Worm (Caenorhabditis elegans): ENCODE results near the gene VY10G11R.1.

Gene VY10G11R.1

ce11 chrIV:16502387-16502786 is 31.6 kb upstream of the VY10G11R.1 start:
- TF ChIP-seq snpc-1.2 (GFP tag; IDR thresholded peaks at IDR 0.05) (peak; percentile 82), lin-29 (GFP tag; IDR thresholded peaks at IDR 0.05) (no peak)

DNA sequence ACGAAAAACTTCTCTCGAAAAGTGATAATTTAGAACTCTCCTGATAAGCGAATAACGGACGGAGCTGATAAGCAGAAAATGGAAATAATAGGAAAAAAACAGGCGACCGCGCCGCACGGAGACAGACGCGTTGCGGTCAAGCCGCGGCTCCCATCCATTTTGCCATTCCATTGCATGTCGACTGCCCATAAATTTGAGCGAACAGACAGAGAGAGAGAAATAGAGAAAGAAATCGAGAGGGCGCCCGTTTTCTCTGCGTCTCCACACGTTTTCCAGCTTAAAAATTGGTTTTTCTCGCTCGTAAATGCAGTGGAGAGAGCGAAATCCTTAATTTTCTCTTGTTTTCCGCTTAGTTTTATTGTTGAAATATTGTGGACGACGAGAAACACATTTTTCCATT is 31.1 kb upstream of the VY10G11R.1 start:
- TF ChIP-seq lin-38 (GFP tag; IDR thresholded peaks at IDR 0.05) (peak; percentile 43; the same call in 1 of the 2 replicates), dve-1 (tag; optimal IDR thresholded peaks at IDR 0.05; ENCODE audit: insufficient read depth) (peak; percentile 86), nhr-28 (tag; optimal IDR thresholded peaks at IDR 0.05) (peak; percentile 68), F49E8.2 (tag; optimal IDR thresholded peaks at IDR 0.05; ENCODE audit: borderline replicate concordance) (no peak), fkh-10 (GFP tag; optimal IDR thresholded peaks at IDR 0.05) (no peak), arid-1 (GFP tag; conservative IDR thresholded peaks at IDR 0.05) (0 out of 2 replicates have a peak, but pooled peaks have one; percentile 14), mes-2 (tag; optimal IDR thresholded peaks at IDR 0.05; ENCODE audit: poor library complexity, severe bottlenecking) (peak; percentile 74), spr-1 (tag; optimal IDR thresholded peaks at IDR 0.05) (peak; percentile 33), unc-62 (GFP tag; optimal IDR thresholded peaks at IDR 0.05 in 1 of 2) (peak in 1 of 2 experiments; percentile 9), unc-62 (tag; optimal IDR thresholded peaks at IDR 0.05) (no peak), nhr-102 (tag; optimal IDR thresholded peaks at IDR 0.05) (peak; percentile 19), egl-43 (GFP tag; IDR thresholded peaks at IDR 0.05) (peak; percentile 49; the same call in 1 of the 2 replicates), tag-97 (GFP tag; IDR thresholded peaks at IDR 0.05) (no peak), zag-1 (tag; optimal IDR thresholded peaks at IDR 0.05) (no peak), lir-3 (tag; optimal IDR thresholded peaks at IDR 0.05) (no peak), madf-9 (GFP tag; conservative IDR thresholded peaks at IDR 0.05) (peak; percentile 62; the same call in 1 of the 2 replicates), unc-130 (GFP tag; optimal IDR thresholded peaks at IDR 0.05) (no peak), set-16 (GFP tag; IDR thresholded peaks at IDR 0.05) (peak; percentile 38; the same call in 1 of the 2 replicates), dpl-1 (GFP tag; optimal IDR thresholded peaks at IDR 0.05) (peak; percentile 45), lsy-2 (tag; optimal IDR thresholded peaks at IDR 0.05) (peak in 1 of 2 experiments; percentile 68), ama-1 (optimal IDR thresholded peaks at IDR 0.05) (peak; percentile 8), T26A8.4 (GFP tag; IDR thresholded peaks at IDR 0.05) (peak; percentile 55; the same call in 1 of the 2 replicates), skn-1 (tag; optimal IDR thresholded peaks at IDR 0.05) (no peak), lin-15B (tag; optimal IDR thresholded peaks at IDR 0.05) (no peak), attf-4 (tag; optimal IDR thresholded peaks at IDR 0.05) (no peak), rbr-2 (tag; optimal IDR thresholded peaks at IDR 0.05) (peak; percentile 16), lin-13 (GFP tag; optimal IDR thresholded peaks at IDR 0.05) (peak; percentile 9), madf-5 (GFP tag; IDR thresholded peaks at IDR 0.05) (no peak), dmd-9 (GFP tag; IDR thresholded peaks at IDR 0.05) (no peak), hlh-11 (tag; optimal IDR thresholded peaks at IDR 0.05) (peak; percentile 88), hlh-30 (tag; optimal IDR thresholded peaks at IDR 0.05; ENCODE audit: insufficient read depth) (peak; percentile 38), nhr-48 (tag; optimal IDR thresholded peaks at IDR 0.05) (peak; percentile 32), pha-4 (GFP tag; IDR thresholded peaks at IDR 0.05) (peak; percentile 59; the same call in 1 of the 2 replicates), pha-4 (tag; optimal IDR thresholded peaks at IDR 0.05) (no peak), lin-1 (GFP tag; IDR thresholded peaks at IDR 0.05) (0 out of 2 replicates have a peak, but pooled peaks have one; percentile 37), hif-1 (tag; optimal IDR thresholded peaks at IDR 0.05) (peak in 1 of 2 experiments; percentile 77), daf-16 (GFP tag; optimal IDR thresholded peaks at IDR 0.05) (no peak), daf-16 (tag; optimal IDR thresholded peaks at IDR 0.05) (peak; percentile 75), zip-11 (GFP tag; IDR thresholded peaks at IDR 0.05) (no peak), nhr-77 (tag; optimal IDR thresholded peaks at IDR 0.05) (peak; percentile 81), zfp-3 (GFP tag; conservative IDR thresholded peaks at IDR 0.05) (no peak), tra-1 (GFP tag; IDR thresholded peaks at IDR 0.05) (peak; percentile 66; the same call in 1 of the 2 replicates), ceh-32 (tag; optimal IDR thresholded peaks at IDR 0.05; ENCODE audit: poor library complexity) (no peak), nhr-25 (tag; optimal IDR thresholded peaks at IDR 0.05; ENCODE audit: borderline replicate concordance, insufficient read depth) (no peak), nhr-41 (GFP tag; IDR thresholded peaks at IDR 0.05) (0 out of 2 replicates have a peak, but pooled peaks have one; percentile 41), sdz-12 (GFP tag; optimal IDR thresholded peaks at IDR 0.05) (no peak)
